Worm (Caenorhabditis elegans): ENCODE measurements around the gene dsh-2.

- TF ChIP-seq ama-1 (optimal IDR thresholded peaks at IDR 0.05) (no peak), ceh-82 (tag; optimal IDR thresholded peaks at IDR 0.05) (peak in 1 of 3 experiments; percentile 15)
These were observed at the start of gene dsh-2 for ce11 chrII:5081124-5081913.
